Worm (Caenorhabditis elegans): ENCODE data around the gene clec-2.

ce11 chrII:2973940-2974402 lies 49.3 kb downstream of the clec-2 start:
- TF ChIP-seq cog-1 (tag; optimal IDR thresholded peaks at IDR 0.05) (peak; percentile 67), flt-1 (GFP tag; IDR thresholded peaks at IDR 0.05) (peak; percentile 79), ztf-29 (GFP tag; IDR thresholded peaks at IDR 0.05) (no peak), tab-1 (GFP tag; IDR thresholded peaks at IDR 0.05) (no peak), T22C8.4 (GFP tag; IDR thresholded peaks at IDR 0.05) (no peak)

Data from whole organism, midembryonic.